Worm (Caenorhabditis elegans) whole organism, L4/young adult: ENCODE measurements around the gene eor-1.

ENCODE experiments used
- W03F9.2 ChIP-seq: fragments of 150-350 bp; optimal IDR thresholded peaks from 2 replicates; lab custom pipeline; 2014; ENCODE audit warnings: missing biosample characterization, missing genetic modification characterization
- dao-5 ChIP-seq: sonication (generic microtip); optimal IDR thresholded peaks from 2 replicates; lab custom pipeline; 2016; ENCODE audit warnings: missing genotype, missing genetic modification characterization, moderate library complexity, missing compliant biosample characterization
- him-1 ChIP-seq: sonication (generic microtip); optimal IDR thresholded peaks from 2 replicates; lab custom pipeline; 2016; ENCODE audit warnings: missing genotype, missing genetic modification reagents, missing genetic modification characterization, missing compliant biosample characterization

DNA sequence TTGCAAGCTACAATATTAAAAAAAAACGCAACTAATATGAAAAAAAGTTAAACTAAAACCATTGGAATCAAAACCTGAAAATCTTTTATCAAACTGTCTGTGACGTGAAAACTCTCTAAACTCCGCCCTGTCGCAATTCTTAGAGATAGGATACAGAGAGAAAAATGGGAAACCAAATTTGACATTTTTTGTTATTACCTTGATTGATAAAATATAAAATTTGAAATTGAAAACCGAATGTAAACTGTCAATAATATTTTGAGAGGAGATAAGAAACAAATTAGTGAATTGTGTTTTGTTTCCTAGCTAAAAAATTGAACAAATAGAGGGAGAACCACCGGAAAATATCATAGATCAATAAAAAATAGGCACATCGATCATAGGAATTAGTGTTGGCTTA is 22.9 kb upstream of the eor-1 start:
- no peak for TF ChIP-seq him-1 (tag; lab: Kevin White, UChicago)
- TF ChIP-seq dao-5: no peak
- TF ChIP-seq W03F9.2 (tag; lab: Kevin White, UChicago): no peak
